Worm (Caenorhabditis elegans): ENCODE measurements around the gene C44B12.6.

DNA sequence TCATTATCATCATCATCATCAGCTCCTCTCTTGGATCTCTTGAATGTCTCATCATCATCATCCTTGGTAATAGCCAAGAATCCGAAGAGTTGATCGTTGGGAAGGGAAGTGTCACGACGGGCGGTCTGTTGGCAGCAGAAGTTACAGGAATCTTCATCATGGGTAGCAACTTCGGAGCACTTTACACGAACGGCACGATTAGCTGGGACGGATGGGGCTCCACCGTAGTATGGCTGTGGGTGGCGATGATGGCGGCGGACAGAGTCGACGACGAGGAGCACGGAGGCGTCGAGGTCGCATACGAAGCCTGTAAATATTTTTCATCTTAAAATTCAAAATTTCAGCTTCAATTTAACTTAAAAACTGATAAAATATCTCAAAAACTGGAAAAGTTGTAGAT is 13.2 kb downstream of the C44B12.6 start:
- no peak for TF ChIP-seq flt-1 (GFP tag; IDR thresholded peaks at IDR 0.05)
- TF ChIP-seq aly-1 (tag; optimal IDR thresholded peaks at IDR 0.05), result no peak
- no peak for TF ChIP-seq ama-1 (optimal IDR thresholded peaks at IDR 0.05)
- no peak for TF ChIP-seq tbx-11 (GFP tag; IDR thresholded peaks at IDR 0.05)
- no peak for TF ChIP-seq ceh-13 (GFP tag; optimal IDR thresholded peaks at IDR 0.05)
- TF ChIP-seq tra-4 (tag; optimal IDR thresholded peaks at IDR 0.05), result no peak
- no peak for TF ChIP-seq sea-1 (GFP tag; conservative IDR thresholded peaks at IDR 0.05)
- no peak for TF ChIP-seq pes-1 (GFP tag; IDR thresholded peaks at IDR 0.05)
- TF ChIP-seq ets-7 (tag; optimal IDR thresholded peaks at IDR 0.05), result no peak

Data from whole organism, early embryonic.